Worm (Caenorhabditis elegans) whole organism, L2 larva: ENCODE data around the gene rpl-20.

ENCODE experiments used
- ZK546.5 ChIP-seq: sonication (generic microtip); optimal IDR thresholded peaks from 2 replicates; lab custom pipeline; 2017; ENCODE audit warnings: missing biosample characterization, missing genetic modification characterization
- lsy-2 ChIP-seq, 2 experiments: fragments of 150-350 bp in 1 of 2; sonication (generic microtip) in 1 of 2; optimal IDR thresholded peaks; 2 replicates each; lab custom pipeline; 2014 to 2017; ENCODE audit warnings: missing biosample characterization in 2 of 2, missing genetic modification characterization in 2 of 2
- mbf-1 ChIP-seq: sonication (generic microtip); optimal IDR thresholded peaks from 2 replicates; lab custom pipeline; 2017; ENCODE audit warnings: missing biosample characterization, missing genetic modification characterization
- nhr-12 ChIP-seq: fragments of 150-350 bp; optimal IDR thresholded peaks from 2 replicates; lab custom pipeline; 2014; ENCODE audit warnings: missing biosample characterization, missing genetic modification characterization
- skn-1 ChIP-seq: sonication (generic microtip); optimal IDR thresholded peaks from 2 replicates; lab custom pipeline; 2017; ENCODE audit warnings: missing biosample characterization, missing genetic modification characterization
- unc-62 ChIP-seq: fragments of 150-350 bp; optimal IDR thresholded peaks from 2 replicates; lab custom pipeline; 2014; ENCODE audit warnings: missing biosample characterization, missing genetic modification reagents, missing genetic modification characterization
- zag-1 ChIP-seq: fragments of 150-350 bp; optimal IDR thresholded peaks from 2 replicates; lab custom pipeline; 2014; ENCODE audit warnings: missing biosample characterization, missing genetic modification characterization

- no peak for TF ChIP-seq lsy-2 (tag; optimal IDR thresholded peaks at IDR 0.05; lab: Kevin White, UChicago)
- TF ChIP-seq unc-62 (GFP tag; lab: Kevin White, UChicago) = no peak
- no peak for TF ChIP-seq skn-1 (tag; lab: Kevin White, UChicago)
- no peak for TF ChIP-seq zag-1 (tag; lab: Kevin White, UChicago)
- TF ChIP-seq mbf-1 (tag; lab: Kevin White, UChicago) = no peak
- no peak for TF ChIP-seq nhr-12 (tag; lab: Kevin White, UChicago)
- TF ChIP-seq ZK546.5 = no peak
Observed at ce11 chrIV:4771792-4772191, 22.2 kb upstream of the rpl-20 start, which contains the start of gene R11E3.2.
